Worm (Caenorhabditis elegans): ENCODE measurements around the gene B0303.7.

- TF ChIP-seq nhr-76 (tag; optimal IDR thresholded peaks at IDR 0.05) (no peak), ztf-11 (tag; optimal IDR thresholded peaks at IDR 0.05) (no peak), lin-29 (GFP tag; IDR thresholded peaks at IDR 0.05) (no peak), snpc-4 (tag; optimal IDR thresholded peaks at IDR 0.05) (no peak), nhr-6 (tag; optimal IDR thresholded peaks at IDR 0.05) (peak; percentile 48), lin-39 (tag; optimal IDR thresholded peaks at IDR 0.05) (no peak), lsy-2 (tag; optimal IDR thresholded peaks at IDR 0.05) (peak in 1 of 2 experiments; percentile 71), aly-2 (tag; optimal IDR thresholded peaks at IDR 0.05) (no peak), ceh-28 (tag; optimal IDR thresholded peaks at IDR 0.05) (no peak), nhr-25 (tag; optimal IDR thresholded peaks at IDR 0.05; ENCODE audit: borderline replicate concordance, insufficient read depth) (no peak), ama-1 (optimal IDR thresholded peaks at IDR 0.05) (no peak)
These were observed 3.3 kb downstream of the B0303.7 start for ce11 chrIII:8696680-8697079.

All from whole organism, L4 larva.